Worm (Caenorhabditis elegans): ENCODE data around the gene F11A5.13.

DNA sequence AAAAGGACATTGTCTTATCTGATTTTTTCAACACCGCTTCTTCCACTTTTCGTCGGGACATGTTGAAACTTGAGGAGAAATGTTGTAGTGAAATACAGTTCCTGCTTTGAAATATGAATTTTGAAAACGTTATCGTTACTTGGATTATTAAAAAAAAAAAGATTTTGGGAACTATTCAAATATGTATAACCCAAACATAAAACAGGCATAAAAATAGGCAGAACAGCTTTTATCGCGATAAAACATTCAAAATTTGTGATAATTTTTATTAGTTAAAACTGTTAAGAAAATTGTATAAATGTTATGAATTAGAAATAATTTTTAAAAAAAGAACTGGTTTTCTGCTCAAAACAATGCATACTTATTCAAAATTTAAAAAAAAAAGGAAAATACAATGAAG is 29.9 kb upstream of the F11A5.13 start, which contains the start of gene bgnt-1.3:
- TF ChIP-seq him-1 (tag; optimal IDR thresholded peaks at IDR 0.05) (no peak), W03F9.2 (tag; optimal IDR thresholded peaks at IDR 0.05) (no peak), dao-5 (tag; optimal IDR thresholded peaks at IDR 0.05) (no peak)

Data from whole organism, L4/young adult.